Fruit fly (Drosophila melanogaster): Measurements from ENCODE around the gene ttk.

The ttk gene

dm6 chr3R:31748093-31748996 lies 34.7 kb downstream of the ttk start (continued):
- TF ChIP-seq lmd (GFP tag; IDR thresholded peaks at IDR 0.05) (no peak), Gug (GFP tag; IDR thresholded peaks at IDR 0.05) (no peak), Blimp-1 (GFP tag; optimal IDR thresholded peaks at IDR 0.05) (no peak), fru (optimal IDR thresholded peaks at IDR 0.05) (peak; percentile 1), dpn (GFP tag; optimal IDR thresholded peaks at IDR 0.05) (no peak), CG6683 (GFP tag; optimal IDR thresholded peaks at IDR 0.05) (no peak), pros (GFP tag; optimal IDR thresholded peaks at IDR 0.05) (peak; percentile 44), CG2120 (GFP tag; optimal IDR thresholded peaks at IDR 0.05) (no peak), CG6765 (GFP tag; optimal IDR thresholded peaks at IDR 0.05) (peak; percentile 13), CG15514 (GFP tag; optimal IDR thresholded peaks at IDR 0.05) (peak; percentile 38), CG31388 (GFP tag; optimal IDR thresholded peaks at IDR 0.05) (no peak), Antp (GFP tag; optimal IDR thresholded peaks at IDR 0.05) (peak; percentile 9), CG2129 (GFP tag; IDR thresholded peaks at IDR 0.05; ENCODE audit: partially characterized antibody) (no peak), pfk (GFP tag; optimal IDR thresholded peaks at IDR 0.05) (peak; percentile 42), CG9609 (GFP tag; optimal IDR thresholded peaks at IDR 0.05) (no peak), Dfd (GFP tag; optimal IDR thresholded peaks at IDR 0.05) (no peak), ATbp (GFP tag; optimal IDR thresholded peaks at IDR 0.05) (no peak), CG12299 (tag; optimal IDR thresholded peaks at IDR 0.05) (no peak), usp (GFP tag; optimal IDR thresholded peaks at IDR 0.05) (no peak), zfh1 (GFP tag; IDR thresholded peaks at IDR 0.05) (no peak), Dll (GFP tag; IDR thresholded peaks at IDR 0.05; ENCODE audit: partially characterized antibody) (no peak), YL-1 (GFP tag; optimal IDR thresholded peaks at IDR 0.05) (peak; percentile 51), kni (GFP tag; optimal IDR thresholded peaks at IDR 0.05) (peak; percentile 89), CG8765 (GFP tag; IDR thresholded peaks at IDR 0.05) (no peak), CG4424 (GFP tag; optimal IDR thresholded peaks at IDR 0.05) (no peak), Hr3 (GFP tag; optimal IDR thresholded peaks at IDR 0.05) (no peak), D (optimal IDR thresholded peaks at IDR 0.05) (peak; percentile 34), D (GFP tag; optimal IDR thresholded peaks at IDR 0.05) (no peak), CG7786 (GFP tag; optimal IDR thresholded peaks at IDR 0.05) (no peak), CG7357 (GFP tag; IDR thresholded peaks at IDR 0.05) (0 out of 3 replicates have a peak, but pooled peaks have one; percentile 3), crc (GFP tag; optimal IDR thresholded peaks at IDR 0.05) (no peak), sd (tag; optimal IDR thresholded peaks at IDR 0.05) (peak; percentile 92), dm (GFP tag; optimal IDR thresholded peaks at IDR 0.05) (peak; percentile 55), twi (tag; optimal IDR thresholded peaks at IDR 0.05) (peak; percentile 59), emc (GFP tag; optimal IDR thresholded peaks at IDR 0.05) (no peak), sisA (GFP tag; IDR thresholded peaks at IDR 0.05) (no peak), CG10543 (GFP tag; optimal IDR thresholded peaks at IDR 0.05) (peak; percentile 77), CG18764 (GFP tag; optimal IDR thresholded peaks at IDR 0.05) (no peak), CG17912 (GFP tag; optimal IDR thresholded peaks at IDR 0.05) (peak; percentile 38), tx (GFP tag; optimal IDR thresholded peaks at IDR 0.05) (no peak), HmgZ (tag; optimal IDR thresholded peaks at IDR 0.05) (peak; percentile 51), ttk (GFP tag; IDR thresholded peaks at IDR 0.05) (no peak), shn (GFP tag; optimal IDR thresholded peaks at IDR 0.05) (no peak), CG2712 (tag; optimal IDR thresholded peaks at IDR 0.05) (no peak), onecut (GFP tag; IDR thresholded peaks at IDR 0.05) (no peak), CG4360 (GFP tag; IDR thresholded peaks at IDR 0.05) (no peak), CG9876 (GFP tag; optimal IDR thresholded peaks at IDR 0.05) (no peak), CG3281 (GFP tag; optimal IDR thresholded peaks at IDR 0.05) (no peak), Usf (GFP tag; optimal IDR thresholded peaks at IDR 0.05) (no peak), sug (tag; optimal IDR thresholded peaks at IDR 0.05) (peak; percentile 54)

Measured in whole organism, embryonic.